Worm (Caenorhabditis elegans): ENCODE data around the gene F41E7.2.

F41E7.2 gene

DNA sequence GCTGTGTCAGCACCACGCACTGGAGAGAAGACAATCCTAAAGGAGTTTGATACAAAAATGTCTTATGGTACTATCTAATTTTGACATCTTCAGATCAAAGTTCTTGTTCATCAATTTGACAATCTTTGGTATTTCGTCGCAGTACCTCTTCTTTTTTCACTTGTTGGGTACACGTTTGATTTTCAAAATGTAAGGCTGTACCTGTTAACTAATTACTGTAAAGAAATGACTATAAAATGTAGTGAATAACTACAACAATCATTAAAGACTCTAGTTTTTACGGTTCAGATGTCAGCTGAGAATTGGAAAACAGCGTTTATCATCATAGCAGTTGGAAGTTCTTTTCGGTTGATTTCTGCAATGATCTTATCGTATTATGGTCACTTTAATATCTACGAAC lies 3.6 kb downstream of the F41E7.2 start:
- no peak for TF ChIP-seq mdl-1 (tag; optimal IDR thresholded peaks at IDR 0.05)
- no peak for TF ChIP-seq unc-55 (GFP tag; optimal IDR thresholded peaks at IDR 0.05)
- TF ChIP-seq crh-2 (tag; optimal IDR thresholded peaks at IDR 0.05): no peak
- no peak for TF ChIP-seq sma-9 (GFP tag; optimal IDR thresholded peaks at IDR 0.05)
- no peak for TF ChIP-seq sma-9 (tag; optimal IDR thresholded peaks at IDR 0.05)
- no peak for TF ChIP-seq nhr-23 (tag; optimal IDR thresholded peaks at IDR 0.05)
- no peak for TF ChIP-seq lin-39 (tag; optimal IDR thresholded peaks at IDR 0.05)
- TF ChIP-seq snpc-4 (tag; optimal IDR thresholded peaks at IDR 0.05): no peak
- TF ChIP-seq mbf-1 (tag; optimal IDR thresholded peaks at IDR 0.05): no peak
- no peak for TF ChIP-seq unc-39 (tag; optimal IDR thresholded peaks at IDR 0.05)
- TF ChIP-seq mab-5 (tag; optimal IDR thresholded peaks at IDR 0.05): no peak
- no peak for TF ChIP-seq ZK546.5 (tag; optimal IDR thresholded peaks at IDR 0.05)
- no peak for TF ChIP-seq sem-4 (tag; optimal IDR thresholded peaks at IDR 0.05)
- TF ChIP-seq dmd-4 (tag; optimal IDR thresholded peaks at IDR 0.05): no peak
- no peak for TF ChIP-seq C34F6.9 (tag; optimal IDR thresholded peaks at IDR 0.05)

DNA sequence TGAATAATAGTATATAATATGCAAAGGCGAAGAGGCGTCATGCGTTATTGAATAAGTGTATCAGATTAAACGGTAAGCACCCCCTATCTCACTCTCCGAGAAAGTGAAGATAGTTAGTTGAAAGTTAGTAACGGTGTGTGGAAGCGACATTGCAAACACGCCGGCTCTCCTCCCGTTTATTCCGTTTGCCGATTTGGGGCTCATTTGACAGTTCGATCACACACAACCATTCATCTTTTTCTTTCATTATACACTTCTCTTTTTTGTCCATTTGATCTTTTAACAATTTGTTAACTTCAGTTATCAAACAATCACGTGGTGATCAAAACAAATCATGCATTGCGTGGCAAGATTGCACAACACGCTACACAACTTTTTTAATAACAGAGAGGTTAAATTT lies 5.8 kb downstream of the F41E7.2 start, which contains the start of gene slc-9B.1:
TSS of gene slc-9B.1 (plus strand) at position 301 of the 400 bp plus-strand sequence.
- TF ChIP-seq nhr-6 (tag; optimal IDR thresholded peaks at IDR 0.05) (no peak), lsy-2 (tag; optimal IDR thresholded peaks at IDR 0.05) (no peak), Y55F3AM.14 (GFP tag; optimal IDR thresholded peaks at IDR 0.05) (no peak), sem-4 (tag; optimal IDR thresholded peaks at IDR 0.05) (no peak), unc-55 (GFP tag; optimal IDR thresholded peaks at IDR 0.05) (no peak), ceh-16 (tag; optimal IDR thresholded peaks at IDR 0.05) (no peak), R02D3.7 (tag; optimal IDR thresholded peaks at IDR 0.05) (no peak), unc-62 (GFP tag; optimal IDR thresholded peaks at IDR 0.05) (no peak), egl-27 (tag; optimal IDR thresholded peaks at IDR 0.05) (no peak), nhr-25 (tag; optimal IDR thresholded peaks at IDR 0.05) (no peak), elt-1 (tag; optimal IDR thresholded peaks at IDR 0.05) (no peak), lin-39 (tag; optimal IDR thresholded peaks at IDR 0.05) (no peak)

DNA sequence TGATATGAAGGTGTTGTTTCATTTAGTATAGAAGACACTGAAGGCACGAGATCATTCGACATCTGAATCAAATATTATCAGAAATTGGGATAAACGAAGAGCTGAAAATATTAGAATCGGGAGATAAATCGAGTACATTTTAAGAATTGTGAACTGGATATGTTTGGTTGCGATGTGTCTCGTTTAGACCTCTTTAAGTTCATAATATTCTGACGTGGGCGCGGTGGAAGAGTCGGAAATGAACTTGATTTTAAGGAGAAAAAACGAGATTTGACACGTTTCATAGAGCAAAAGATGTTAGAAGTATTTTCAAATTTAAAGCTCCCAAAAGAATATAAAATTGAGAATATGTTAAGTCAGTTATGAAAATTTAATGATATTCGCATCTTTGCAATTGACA lies 12.1 kb downstream of the F41E7.2 start, which contains the start of gene npr-6:
TSS of gene npr-6 (minus strand) at position 101 of the 400 bp plus-strand sequence.
- TF ChIP-seq lin-11 (tag; optimal IDR thresholded peaks at IDR 0.05) (no peak), mdl-1 (tag; optimal IDR thresholded peaks at IDR 0.05) (no peak), C34F6.9 (tag; optimal IDR thresholded peaks at IDR 0.05) (no peak), nhr-11 (tag; optimal IDR thresholded peaks at IDR 0.05) (no peak)

DNA sequence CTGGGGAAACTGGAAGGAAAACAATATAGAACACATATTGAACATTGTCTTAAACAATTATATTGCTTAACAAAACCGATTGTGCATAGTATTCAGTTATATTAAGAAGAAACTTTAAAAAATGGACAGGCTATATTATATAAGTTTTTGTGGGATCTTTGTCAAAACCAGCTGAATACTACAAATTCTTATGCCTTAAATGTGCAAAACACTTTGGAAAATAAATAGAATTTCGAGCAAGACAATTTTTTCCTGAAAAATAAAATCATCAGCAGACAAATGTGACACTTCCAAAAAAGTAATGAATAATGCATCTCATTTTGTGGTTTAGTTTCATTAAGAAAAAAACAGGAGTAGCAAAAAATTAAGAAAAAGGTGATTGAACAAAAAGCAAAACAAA lies 23.9 kb downstream of the F41E7.2 start:
- TF ChIP-seq mab-5 (tag; optimal IDR thresholded peaks at IDR 0.05) (no peak), elt-1 (tag; optimal IDR thresholded peaks at IDR 0.05) (no peak), zag-1 (tag; optimal IDR thresholded peaks at IDR 0.05) (no peak)

DNA sequence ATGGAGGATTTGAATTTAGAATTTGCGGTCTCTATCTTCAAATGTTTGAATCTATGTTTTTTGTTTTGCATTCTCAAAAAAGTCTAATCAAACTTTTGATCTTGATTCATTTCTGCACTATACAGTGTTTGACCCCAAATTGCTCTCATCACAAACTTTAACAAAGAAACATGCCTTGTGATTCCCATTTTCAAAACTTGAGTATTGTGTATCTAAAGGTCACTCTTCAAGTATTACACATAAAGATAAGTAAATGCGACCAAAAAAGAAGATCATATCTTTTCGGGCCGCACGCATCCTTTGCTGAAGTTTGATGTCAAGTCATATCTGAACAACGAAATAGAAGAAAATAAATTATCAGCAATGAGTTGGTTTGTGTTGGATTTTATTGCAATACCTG lies 28.4 kb downstream of the F41E7.2 start:
- TF ChIP-seq blmp-1 (tag; optimal IDR thresholded peaks at IDR 0.05; ENCODE audit: insufficient read depth): peak; percentile 62
- peak; percentile 13 for TF ChIP-seq fos-1 (tag; optimal IDR thresholded peaks at IDR 0.05)
- TF ChIP-seq egl-27 (tag; optimal IDR thresholded peaks at IDR 0.05): peak; percentile 3
- peak; percentile 49 for TF ChIP-seq sma-9 (GFP tag; optimal IDR thresholded peaks at IDR 0.05)
- no peak for TF ChIP-seq sma-9 (tag; optimal IDR thresholded peaks at IDR 0.05)
- peak; percentile 75 for TF ChIP-seq ceh-16 (tag; optimal IDR thresholded peaks at IDR 0.05)
- TF ChIP-seq nhr-10 (tag; optimal IDR thresholded peaks at IDR 0.05): no peak
- TF ChIP-seq nhr-25 (tag; optimal IDR thresholded peaks at IDR 0.05): peak; percentile 88
- peak; percentile 11 for TF ChIP-seq crh-2 (tag; optimal IDR thresholded peaks at IDR 0.05)
- no peak for TF ChIP-seq nhr-11 (tag; optimal IDR thresholded peaks at IDR 0.05)

DNA sequence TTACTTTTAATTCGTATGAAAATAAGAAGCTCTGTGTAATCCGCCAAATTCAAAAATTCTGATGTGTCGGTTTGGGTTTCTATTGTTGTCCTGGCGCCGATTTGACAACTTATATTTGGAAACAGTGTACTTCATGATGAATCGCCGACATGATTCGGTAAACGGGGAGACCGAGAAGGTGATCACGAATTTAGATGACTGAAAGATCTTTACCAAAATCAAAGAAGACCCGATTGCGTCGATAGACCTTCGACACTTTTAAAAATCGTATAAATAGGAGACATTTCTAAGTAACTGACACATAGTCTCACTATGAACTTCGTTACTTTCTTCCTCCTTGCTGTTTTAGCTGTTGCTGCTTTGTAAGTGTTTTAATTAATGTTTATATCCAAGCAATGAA lies 28.9 kb downstream of the F41E7.2 start, which contains the start of gene fip-5:
TSS of gene fip-5 (plus strand) at position 312 of the 400 bp plus-strand sequence.
- TF ChIP-seq sma-9 (GFP tag; optimal IDR thresholded peaks at IDR 0.05): peak; percentile 14
- TF ChIP-seq sma-9 (tag; optimal IDR thresholded peaks at IDR 0.05): no peak
- no peak for TF ChIP-seq mbf-1 (tag; optimal IDR thresholded peaks at IDR 0.05)

DNA sequence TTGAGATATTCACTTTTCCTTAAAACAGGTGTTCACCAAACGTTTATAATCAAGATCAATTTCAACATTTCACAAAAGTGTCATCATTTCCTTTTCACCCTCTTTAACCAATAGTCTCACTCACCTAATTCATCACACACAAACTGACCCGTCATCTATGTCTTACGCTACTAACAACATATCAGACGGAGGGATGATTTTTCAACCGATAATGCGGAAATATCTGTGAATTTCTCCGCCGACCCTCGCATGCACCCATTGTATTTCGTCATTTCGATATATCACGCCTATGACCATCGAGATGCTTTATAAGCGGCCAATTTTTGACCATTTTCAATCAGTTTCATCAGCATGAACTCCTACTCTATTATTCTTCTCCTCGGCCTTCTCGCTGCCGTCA lies 30.7 kb downstream of the F41E7.2 start, which contains the start of gene fipr-21:
TSS of gene fipr-21 (plus strand) at position 352 of the 400 bp plus-strand sequence.
- TF ChIP-seq nhr-25 (tag; optimal IDR thresholded peaks at IDR 0.05) (peak; percentile 83), sma-9 (GFP tag; optimal IDR thresholded peaks at IDR 0.05) (peak; percentile 60), sma-9 (tag; optimal IDR thresholded peaks at IDR 0.05) (no peak), gmeb-1 (tag; optimal IDR thresholded peaks at IDR 0.05) (no peak), aly-2 (tag; optimal IDR thresholded peaks at IDR 0.05) (no peak), fos-1 (tag; optimal IDR thresholded peaks at IDR 0.05) (peak; percentile 57), lin-39 (tag; optimal IDR thresholded peaks at IDR 0.05) (no peak), unc-39 (tag; optimal IDR thresholded peaks at IDR 0.05) (no peak), ceh-82 (tag; optimal IDR thresholded peaks at IDR 0.05) (no peak), skn-1 (tag; optimal IDR thresholded peaks at IDR 0.05) (no peak), blmp-1 (tag; optimal IDR thresholded peaks at IDR 0.05; ENCODE audit: insufficient read depth) (peak; percentile 78), nhr-23 (tag; optimal IDR thresholded peaks at IDR 0.05) (no peak), nhr-129 (tag; optimal IDR thresholded peaks at IDR 0.05) (peak; percentile 51), ama-1 (optimal IDR thresholded peaks at IDR 0.05) (peak; percentile 6), sma-3 (GFP tag; optimal IDR thresholded peaks at IDR 0.05) (peak; percentile 56), nhr-11 (tag; optimal IDR thresholded peaks at IDR 0.05) (no peak), ZK546.5 (tag; optimal IDR thresholded peaks at IDR 0.05) (no peak), nhr-237 (tag; optimal IDR thresholded peaks at IDR 0.05) (no peak), nhr-21 (tag; optimal IDR thresholded peaks at IDR 0.05) (peak; percentile 38), ceh-16 (tag; optimal IDR thresholded peaks at IDR 0.05) (peak; percentile 78), elt-1 (tag; optimal IDR thresholded peaks at IDR 0.05) (peak; percentile 57), Y55F3AM.14 (GFP tag; optimal IDR thresholded peaks at IDR 0.05) (no peak), egl-27 (tag; optimal IDR thresholded peaks at IDR 0.05) (peak; percentile 60)

Data from whole organism, L2 larva.